Fruit fly (Drosophila melanogaster): ENCODE measurements around the gene dmrt99B.

Gene dmrt99B

DNA sequence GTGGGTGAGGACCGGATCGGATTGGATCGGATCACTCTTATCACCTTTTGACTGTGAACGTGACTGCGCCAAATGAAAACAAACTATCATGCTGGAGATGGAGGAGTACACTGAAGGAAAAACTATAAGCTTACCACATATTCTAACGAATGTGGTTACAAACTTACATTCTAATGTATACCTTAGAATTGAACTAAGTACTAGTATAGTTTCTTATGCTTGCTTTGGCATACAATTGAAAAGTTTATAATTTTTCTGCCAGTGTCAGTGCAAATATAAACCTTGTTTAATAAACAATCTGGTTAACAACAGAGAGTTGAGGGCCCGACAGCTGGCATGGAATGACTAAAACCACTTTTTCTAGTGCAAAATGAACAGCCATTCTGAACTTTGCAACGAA, 25.1 kb downstream of the dmrt99B start (continued):
- TF ChIP-seq CG11093 (GFP tag; IDR thresholded peaks at IDR 0.05) (no peak), CG32532 (GFP tag; IDR thresholded peaks at IDR 0.05) (peak; percentile 8; the same call in 1 of the 2 replicates), nmo (GFP tag; optimal IDR thresholded peaks at IDR 0.05) (peak; percentile 25), dmrt11E (tag; optimal IDR thresholded peaks at IDR 0.05) (peak; percentile 17), gce (GFP tag; IDR thresholded peaks at IDR 0.05) (0 out of 3 replicates have a peak, but pooled peaks have one; percentile 25), so (GFP tag; IDR thresholded peaks at IDR 0.05) (peak; percentile 24; the same call in 1 of the 3 replicates), CG11504 (tag; optimal IDR thresholded peaks at IDR 0.05) (peak; percentile 55), dpn (GFP tag; optimal IDR thresholded peaks at IDR 0.05) (peak in 1 of 2 experiments; percentile 17), pum (GFP tag; optimal IDR thresholded peaks at IDR 0.05) (peak; percentile 6), luna (GFP tag; optimal IDR thresholded peaks at IDR 0.05) (no peak), pros (GFP tag; optimal IDR thresholded peaks at IDR 0.05) (no peak), vvl (GFP tag; IDR thresholded peaks at IDR 0.05) (peak; percentile 51), CG10654 (GFP tag; optimal IDR thresholded peaks at IDR 0.05) (peak; percentile 11), Fer3 (tag; optimal IDR thresholded peaks at IDR 0.05) (peak; percentile 3), CG9932 (GFP tag; IDR thresholded peaks at IDR 0.05) (no peak), Ptx1 (GFP tag; IDR thresholded peaks at IDR 0.05) (peak; percentile 44), Lpt (GFP tag; optimal IDR thresholded peaks at IDR 0.05) (no peak), ind (GFP tag; optimal IDR thresholded peaks at IDR 0.05) (peak; percentile 36), gem (tag; optimal IDR thresholded peaks at IDR 0.05) (peak; percentile 72), Bdp1 (GFP tag; optimal IDR thresholded peaks at IDR 0.05) (no peak), CG2712 (tag; optimal IDR thresholded peaks at IDR 0.05) (peak; percentile 38), CG3995 (GFP tag; optimal IDR thresholded peaks at IDR 0.05) (peak; percentile 4), Xbp1 (GFP tag; optimal IDR thresholded peaks at IDR 0.05) (peak; percentile 29), CG2678 (tag; optimal IDR thresholded peaks at IDR 0.05) (peak; percentile 13), wdn (GFP tag; IDR thresholded peaks at IDR 0.05) (no peak), CG30403 (GFP tag; optimal IDR thresholded peaks at IDR 0.05) (peak; percentile 49), Blimp-1 (GFP tag; optimal IDR thresholded peaks at IDR 0.05) (peak; percentile 43), Six4 (GFP tag; optimal IDR thresholded peaks at IDR 0.05) (peak; percentile 5), slbo (GFP tag; IDR thresholded peaks at IDR 0.05) (peak; percentile 65), lab (GFP tag; optimal IDR thresholded peaks at IDR 0.05) (peak; percentile 7), CoRest (tag; optimal IDR thresholded peaks at IDR 0.05) (peak; percentile 6), Doc3 (GFP tag; IDR thresholded peaks at IDR 0.05; ENCODE audit: partially characterized antibody) (no peak), CG10366 (GFP tag; IDR thresholded peaks at IDR 0.05) (peak; percentile 33; the same call in 1 of the 2 replicates), CG9817 (tag; optimal IDR thresholded peaks at IDR 0.05) (peak; percentile 4), maf-S (GFP tag; optimal IDR thresholded peaks at IDR 0.05) (peak; percentile 4), Med (GFP tag) (peak; percentile 83), Oli (tag; optimal IDR thresholded peaks at IDR 0.05) (peak; percentile 28), grau (tag; optimal IDR thresholded peaks at IDR 0.05) (peak; percentile 34), dysf (GFP tag; IDR thresholded peaks at IDR 0.05) (peak; percentile 30; the same call in 1 of the 3 replicates), phol (tag; optimal IDR thresholded peaks at IDR 0.05) (peak; percentile 50), hkb (optimal IDR thresholded peaks at IDR 0.05) (no peak), hkb (GFP tag; IDR thresholded peaks at IDR 0.05) (peak; percentile 35; the same call in 1 of the 2 replicates), Ets65A (GFP tag) (peak; percentile 14), CG14667 (GFP tag; IDR thresholded peaks at IDR 0.05) (0 out of 2 replicates have a peak, but pooled peaks have one; percentile 39), dmrt99B (tag; optimal IDR thresholded peaks at IDR 0.05) (peak; percentile 74), stc (GFP tag; IDR thresholded peaks at IDR 0.05) (peak; percentile 41; the same call in 1 of the 2 replicates), CG18262 (tag; optimal IDR thresholded peaks at IDR 0.05) (peak; percentile 5), cwo (GFP tag; optimal IDR thresholded peaks at IDR 0.05) (peak; percentile 24), tgo (GFP tag; IDR thresholded peaks at IDR 0.05) (no peak), CG6689 (GFP tag; IDR thresholded peaks at IDR 0.05) (0 out of 2 replicates have a peak, but pooled peaks have one; percentile 22), zfh1 (GFP tag; IDR thresholded peaks at IDR 0.05) (peak; percentile 52; the same call in 1 of the 3 replicates)

All from whole organism, embryonic.